Worm (Caenorhabditis elegans) whole organism, young adult: ENCODE data around the gene T23G7.3.

ENCODE experiments used
- F55B11.4 ChIP-seq: sonication (generic microtip); optimal IDR thresholded peaks from 2 replicates; lab custom pipeline; 2016; ENCODE audit warnings: missing compliant biosample characterization, missing genetic modification characterization, borderline replicate concordance; ENCODE audit not compliant: insufficient read depth
- F57A8.1 ChIP-seq: fragments of 200-800 bp; sonication (Bioruptor generic); optimal IDR thresholded peaks from 2 replicates; lab custom pipeline; 2018; ENCODE audit warnings: mild to moderate bottlenecking, missing genetic modification characterization, moderate library complexity, missing compliant biosample characterization
- ZK185.1 ChIP-seq: sonication (generic microtip); optimal IDR thresholded peaks from 2 replicates; lab custom pipeline; 2016; ENCODE audit warnings: mild to moderate bottlenecking, missing genetic modification characterization, missing compliant biosample characterization; ENCODE audit not compliant: poor library complexity, severe bottlenecking
- ama-1 ChIP-seq, 3 experiments: fragments of 150-350 bp in 1 of 3; sonication (generic microtip) in 2 of 3; optimal IDR thresholded peaks; 2 replicates each; lab custom pipeline; 2014 to 2018; ENCODE audit warnings: missing biosample characterization in 2 of 3, missing genetic modification characterization in 2 of 3, missing genetic modification reagents in 2 of 3
- ccch-3 ChIP-seq: fragments of 200-800 bp; sonication (Bioruptor generic); optimal IDR thresholded peaks from 2 replicates; lab custom pipeline; 2018; ENCODE audit warnings: mild to moderate bottlenecking, missing genetic modification characterization, missing compliant biosample characterization
- ceh-27 ChIP-seq: fragments of 200-800 bp; sonication (Bioruptor generic); optimal IDR thresholded peaks from 2 replicates; lab custom pipeline; 2018; ENCODE audit warnings: mild to moderate bottlenecking, missing genetic modification characterization, moderate library complexity, missing compliant biosample characterization
- dox-1 ChIP-seq: fragments of 200-800 bp; sonication (Bioruptor generic); IDR thresholded peaks from 2 replicates; pipeline ENCODE4 v1.3.6; 2022; ENCODE audit warnings: missing genetic modification reagents, missing genetic modification characterization, missing compliant biosample characterization
- ets-4 ChIP-seq: fragments of 200-800 bp; sonication (Bioruptor generic); optimal IDR thresholded peaks from 2 replicates; lab custom pipeline; 2018; ENCODE audit warnings: mild to moderate bottlenecking, missing genetic modification characterization, missing compliant biosample characterization
- gei-17 ChIP-seq: fragments of 200-800 bp; sonication (Bioruptor generic); optimal IDR thresholded peaks from 2 replicates; lab custom pipeline; 2018; ENCODE audit warnings: mild to moderate bottlenecking, missing genetic modification characterization, missing compliant biosample characterization
- hsf-1 ChIP-seq: fragments of 200-800 bp; sonication (Bioruptor generic); IDR thresholded peaks from 2 replicates; pipeline ENCODE4 v1.3.6; 2022; ENCODE audit warnings: missing genetic modification reagents, missing genetic modification characterization, missing compliant biosample characterization
- lag-1 ChIP-seq: fragments of 200-800 bp; sonication (Bioruptor generic); IDR thresholded peaks from 2 replicates; pipeline ENCODE4 v1.3.6; 2022; ENCODE audit warnings: missing genetic modification reagents, missing genetic modification characterization, missing compliant biosample characterization
- lin-40 ChIP-seq: sonication (generic microtip); optimal IDR thresholded peaks from 2 replicates; lab custom pipeline; 2016; ENCODE audit warnings: missing genetic modification characterization, mild to moderate bottlenecking, missing compliant biosample characterization, missing genotype, missing genetic modification reagents
- lir-1 ChIP-seq: fragments of 200-800 bp; sonication (Bioruptor generic); conservative IDR thresholded peaks from 2 replicates; pipeline ENCODE4 v1.3.6; 2022; ENCODE audit warnings: missing genetic modification reagents, missing genetic modification characterization, missing compliant biosample characterization
- mel-28 ChIP-seq: sonication (generic microtip); optimal IDR thresholded peaks from 2 replicates; lab custom pipeline; 2016; ENCODE audit warnings: borderline replicate concordance, mild to moderate bottlenecking, missing genetic modification characterization, missing compliant biosample characterization
- nfya-2 ChIP-seq: fragments of 200-800 bp; sonication (Bioruptor generic); IDR thresholded peaks from 2 replicates; pipeline ENCODE4 v1.3.6; 2022; ENCODE audit warnings: missing genetic modification reagents, missing genetic modification characterization, missing compliant biosample characterization
- nhr-27 ChIP-seq: fragments of 200-800 bp; sonication (Bioruptor generic); optimal IDR thresholded peaks from 2 replicates; lab custom pipeline; 2018; ENCODE audit warnings: mild to moderate bottlenecking, missing genetic modification characterization, moderate library complexity, missing compliant biosample characterization
- nhr-80 ChIP-seq: sonication (generic microtip); optimal IDR thresholded peaks from 2 replicates; lab custom pipeline; 2016; ENCODE audit warnings: missing genetic modification characterization, missing compliant biosample characterization
- nhr-90 ChIP-seq: sonication (generic microtip); optimal IDR thresholded peaks from 2 replicates; lab custom pipeline; 2016; ENCODE audit warnings: missing genotype, mild to moderate bottlenecking, missing genetic modification characterization, missing compliant biosample characterization
- sea-2 ChIP-seq: fragments of 200-800 bp; sonication (Bioruptor generic); IDR thresholded peaks from 2 replicates; pipeline ENCODE4 v1.3.6; 2022; ENCODE audit warnings: missing genetic modification characterization, missing compliant biosample characterization
- somi-1 ChIP-seq: fragments of 200-800 bp; sonication (Bioruptor generic); optimal IDR thresholded peaks from 2 replicates; lab custom pipeline; 2018; ENCODE audit warnings: mild to moderate bottlenecking, missing genetic modification characterization, missing compliant biosample characterization
- tbx-9 ChIP-seq: sonication (generic microtip); optimal IDR thresholded peaks from 2 replicates; lab custom pipeline; 2016; ENCODE audit warnings: borderline replicate concordance, missing genetic modification characterization, inconsistent platforms, missing compliant biosample characterization
- tlf-1 ChIP-seq: fragments of 200-800 bp; sonication (Bioruptor generic); optimal IDR thresholded peaks from 2 replicates; lab custom pipeline; 2018; ENCODE audit warnings: mild to moderate bottlenecking, missing genetic modification characterization, missing compliant biosample characterization
- unc-62 ChIP-seq: fragments of 150-350 bp; optimal IDR thresholded peaks from 2 replicates; lab custom pipeline; 2014; ENCODE audit warnings: missing biosample characterization, missing genetic modification reagents, missing genetic modification characterization
- ztf-18 ChIP-seq: sonication (generic microtip); optimal IDR thresholded peaks from 2 replicates; lab custom pipeline; 2016; ENCODE audit warnings: missing genotype, mild to moderate bottlenecking, missing genetic modification characterization, missing compliant biosample characterization
- ztf-26 ChIP-seq: sonication (generic microtip); optimal IDR thresholded peaks from 2 replicates; lab custom pipeline; 2017; ENCODE audit warnings: missing genetic modification characterization, missing compliant biosample characterization
- ztf-28 ChIP-seq: fragments of 200-800 bp; sonication (Bioruptor generic); IDR thresholded peaks from 2 replicates; pipeline ENCODE4 v1.3.6; 2022; ENCODE audit warnings: missing genetic modification reagents, missing genetic modification characterization, missing compliant biosample characterization
- ztf-3 ChIP-seq: fragments of 200-800 bp; sonication (Bioruptor generic); optimal IDR thresholded peaks from 2 replicates; lab custom pipeline; 2018; ENCODE audit warnings: mild to moderate bottlenecking, missing genetic modification characterization, missing compliant biosample characterization

Gene T23G7.3

DNA sequence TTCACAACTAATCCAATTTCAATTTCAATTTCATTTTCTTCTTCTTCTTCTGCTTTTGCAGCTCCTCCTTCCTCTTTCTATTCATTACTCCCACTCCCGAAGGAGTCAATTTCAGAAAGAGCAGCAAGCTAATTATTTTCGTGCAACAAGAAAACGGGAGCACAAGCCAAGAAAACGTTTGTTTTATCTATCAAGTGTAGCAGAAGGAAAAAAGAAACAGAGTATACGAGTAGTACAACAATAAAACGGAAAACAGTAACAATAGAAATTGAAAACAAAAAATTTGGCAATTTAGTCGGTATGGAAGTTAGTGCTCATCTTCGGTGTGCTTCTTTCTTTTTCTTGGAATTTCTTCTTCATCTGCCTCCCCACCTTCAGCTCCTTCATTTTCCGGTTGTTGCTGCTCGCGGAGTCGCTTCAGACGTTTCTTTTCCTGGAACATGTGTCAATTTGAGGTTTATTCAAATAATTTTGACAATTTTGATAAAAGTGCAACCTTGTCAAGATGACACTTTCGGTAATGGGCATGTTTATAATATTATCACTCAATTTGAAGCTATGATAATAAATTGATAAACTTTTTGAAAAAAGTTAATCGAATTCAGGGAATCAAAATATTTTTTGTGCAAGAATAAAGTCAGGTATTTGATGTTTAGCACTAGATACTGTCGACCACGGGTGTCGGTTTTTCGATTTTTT is 1.7 kb downstream of the T23G7.3 start, which contains the start of gene W07A12.8:
TSS of gene W07A12.8 (minus strand) at position 51 of the 699 bp plus-strand sequence.
- peak; percentile 86 for TF ChIP-seq nhr-80 (tag; lab: Kevin White, UChicago)
- peak; percentile 44; the same call in 1 of the 2 replicates for TF ChIP-seq dox-1 (GFP tag; lab: Robert Waterston, UW)
- peak; percentile 5 for TF ChIP-seq unc-62 (GFP tag; lab: Kevin White, UChicago)
- TF ChIP-seq tlf-1: no peak
- peak; percentile 28 for TF ChIP-seq ets-4 (GFP tag; lab: Kevin White, UChicago)

ce11 chrII:9163348-9163747 is 4.3 kb downstream of the T23G7.3 start:
- TF ChIP-seq ama-1 (optimal IDR thresholded peaks at IDR 0.05; lab: Kevin White, UChicago): peak; percentile 67
- no peak for TF ChIP-seq ama-1 (GFP tag; optimal IDR thresholded peaks at IDR 0.05; lab: Kevin White, UChicago)
- TF ChIP-seq gei-17 (GFP tag; lab: Kevin White, UChicago): no peak

ce11 chrII:9161023-9161422 is 6.6 kb downstream of the T23G7.3 start, which contains the start of gene rhy-1:
rhy-1 (plus strand) TSS chrII:9161379.
- TF ChIP-seq F57A8.1 (GFP tag; lab: Kevin White, UChicago): no peak
- no peak for TF ChIP-seq tbx-9 (tag; lab: Kevin White, UChicago)
- no peak for TF ChIP-seq mel-28 (tag; lab: Kevin White, UChicago)
- TF ChIP-seq lin-40 (tag; lab: Kevin White, UChicago): peak; percentile 32
- TF ChIP-seq sea-2 (GFP tag; lab: Robert Waterston, UW): no peak

- TF ChIP-seq nhr-27 (tag; lab: Kevin White, UChicago) (no peak), ztf-26 (tag; lab: Kevin White, UChicago) (no peak), lin-40 (tag; lab: Kevin White, UChicago) (peak; percentile 21), ZK185.1 (tag; lab: Kevin White, UChicago) (peak; percentile 0), ztf-28 (no peak), ztf-3 (no peak), tlf-1 (no peak), lir-1 (GFP tag; lab: Robert Waterston, UW) (no peak), ztf-18 (no peak), dox-1 (GFP tag; lab: Robert Waterston, UW) (no peak), nhr-90 (tag; lab: Kevin White, UChicago) (no peak), nfya-2 (GFP tag; lab: Robert Waterston, UW) (no peak), hsf-1 (GFP tag; lab: Robert Waterston, UW) (no peak), ceh-27 (GFP tag; lab: Kevin White, UChicago) (no peak), somi-1 (GFP tag; lab: Kevin White, UChicago) (peak; percentile 3), nhr-80 (tag; lab: Kevin White, UChicago) (peak; percentile 65), ccch-3 (GFP tag; lab: Kevin White, UChicago) (no peak), ets-4 (GFP tag; lab: Kevin White, UChicago) (no peak)
- TF ChIP-seq, all 124 proteins: peak for 4
Observed at ce11 chrII:9160197-9160806, 7.3 kb downstream of the T23G7.3 start.

DNA sequence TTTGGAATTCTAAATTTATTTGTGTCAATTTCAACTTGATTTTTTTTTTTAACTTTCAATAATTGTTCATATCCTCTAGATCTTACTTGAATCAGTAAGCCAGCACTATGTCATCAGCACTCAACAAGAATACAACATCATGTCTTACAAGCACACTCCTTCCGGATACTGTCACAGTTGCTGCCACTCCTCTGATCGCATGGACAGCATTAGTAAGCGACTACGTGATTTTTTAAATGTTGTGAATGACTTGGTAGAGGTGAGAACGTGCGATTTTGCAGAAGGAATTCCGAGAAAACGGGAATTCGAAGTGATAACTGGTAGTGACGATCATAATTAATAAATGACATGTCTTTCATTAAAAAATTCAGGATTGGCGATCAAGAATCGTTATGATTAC is 9.6 kb downstream of the T23G7.3 start, which contains the start of gene oac-54:
TSS of gene oac-54 (plus strand) at position 83 of the 400 bp plus-strand sequence.
- TF ChIP-seq lag-1 (no peak), nhr-80 (tag; lab: Kevin White, UChicago) (peak; percentile 2)
- TF ChIP-seq, all 124 proteins: peak for 1

ce11 chrII:9157125-9157524 is 10.5 kb downstream of the T23G7.3 start:
- TF ChIP-seq F55B11.4 (no peak), nhr-80 (tag; lab: Kevin White, UChicago) (peak; percentile 75)
